Worm (Caenorhabditis elegans): ENCODE measurements around the gene tsp-21.

ce11 chrX:9934009-9934323 lies 1.8 kb downstream of the tsp-21 start:
- TF ChIP-seq lin-11 (tag; optimal IDR thresholded peaks at IDR 0.05) (no peak), unc-39 (tag; optimal IDR thresholded peaks at IDR 0.05) (no peak), nhr-12 (tag; optimal IDR thresholded peaks at IDR 0.05) (no peak), snpc-4 (tag; optimal IDR thresholded peaks at IDR 0.05) (no peak), lin-39 (tag; optimal IDR thresholded peaks at IDR 0.05) (no peak), mdl-1 (tag; optimal IDR thresholded peaks at IDR 0.05) (no peak), unc-62 (GFP tag; optimal IDR thresholded peaks at IDR 0.05) (no peak), ztf-4 (tag; optimal IDR thresholded peaks at IDR 0.05) (no peak), nhr-23 (tag; optimal IDR thresholded peaks at IDR 0.05) (no peak), zag-1 (tag; optimal IDR thresholded peaks at IDR 0.05) (no peak), nhr-6 (tag; optimal IDR thresholded peaks at IDR 0.05) (no peak), R02D3.7 (tag; optimal IDR thresholded peaks at IDR 0.05) (no peak), egl-27 (tag; optimal IDR thresholded peaks at IDR 0.05) (no peak)
